Worm (Caenorhabditis elegans): Measurements from ENCODE around the gene sri-19.

Gene sri-19

DNA sequence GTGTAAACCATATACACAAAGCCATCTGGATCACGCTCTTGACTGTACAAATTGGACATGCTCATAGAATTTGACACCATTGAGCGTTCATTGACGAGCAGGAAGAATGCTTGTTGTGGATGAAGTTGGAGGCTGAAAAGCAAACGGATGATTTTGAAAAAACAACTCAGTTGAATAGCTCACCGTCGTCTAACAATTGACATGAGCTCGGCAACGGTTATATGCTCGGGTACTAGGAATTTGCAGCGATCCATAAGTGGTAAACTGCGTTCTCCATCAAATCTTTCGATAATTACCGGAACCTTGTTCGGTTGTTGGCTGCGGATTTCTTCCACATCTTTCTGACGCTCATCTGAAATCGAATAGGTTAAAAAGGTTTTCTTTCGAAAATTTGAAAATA lies 23.4 kb upstream of the sri-19 start:
- TF ChIP-seq lir-3 (tag; optimal IDR thresholded peaks at IDR 0.05; ENCODE audit: poor library complexity) (no peak), nhr-19 (GFP tag; conservative IDR thresholded peaks at IDR 0.05) (no peak), nhr-76 (tag; optimal IDR thresholded peaks at IDR 0.05) (no peak), nhr-28 (tag; optimal IDR thresholded peaks at IDR 0.05) (no peak), lin-35 (GFP tag; optimal IDR thresholded peaks at IDR 0.05) (no peak), fkh-10 (GFP tag; optimal IDR thresholded peaks at IDR 0.05) (no peak), egl-27 (tag; optimal IDR thresholded peaks at IDR 0.05) (no peak), dpl-1 (GFP tag; optimal IDR thresholded peaks at IDR 0.05) (no peak), tlp-1 (tag; optimal IDR thresholded peaks at IDR 0.05) (no peak), unc-30 (tag; optimal IDR thresholded peaks at IDR 0.05) (no peak)

DNA sequence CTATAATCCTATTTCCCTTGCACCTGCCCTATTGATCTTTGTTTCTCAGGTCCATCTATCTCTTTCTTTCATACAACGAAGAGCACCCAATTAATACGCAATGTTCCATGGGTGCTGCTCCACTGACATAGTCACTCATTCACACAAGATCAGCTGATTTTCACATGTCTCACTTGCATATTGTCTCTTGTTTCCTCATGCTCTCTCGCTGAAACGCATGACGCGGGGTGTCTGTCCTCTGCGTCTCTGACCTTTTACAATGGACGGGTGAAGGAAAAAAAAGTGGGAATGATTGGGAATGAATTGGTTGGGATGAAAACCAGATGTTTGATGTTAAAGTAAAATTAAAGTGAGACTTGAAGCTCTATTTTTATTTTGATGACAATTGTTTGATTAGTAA lies 22.8 kb upstream of the sri-19 start:
- TF ChIP-seq ceh-90 (tag; optimal IDR thresholded peaks at IDR 0.05) (no peak), fkh-10 (GFP tag; optimal IDR thresholded peaks at IDR 0.05) (peak; percentile 57), ceh-88 (GFP tag; IDR thresholded peaks at IDR 0.05) (peak; percentile 69), elt-2 (tag; optimal IDR thresholded peaks at IDR 0.05) (peak; percentile 50), lin-13 (GFP tag; optimal IDR thresholded peaks at IDR 0.05) (peak; percentile 91), xbp-1 (tag; optimal IDR thresholded peaks at IDR 0.05) (peak; percentile 91), lin-35 (GFP tag; optimal IDR thresholded peaks at IDR 0.05) (peak; percentile 79 to 86), pag-3 (tag; optimal IDR thresholded peaks at IDR 0.05; ENCODE audit: borderline replicate concordance, insufficient read depth) (no peak), unc-130 (tag; optimal IDR thresholded peaks at IDR 0.05) (peak; percentile 65), aly-2 (tag; optimal IDR thresholded peaks at IDR 0.05) (peak; percentile 67), unc-62 (GFP tag; optimal IDR thresholded peaks at IDR 0.05) (no peak), lin-15B (tag; optimal IDR thresholded peaks at IDR 0.05) (no peak), fkh-4 (tag; optimal IDR thresholded peaks at IDR 0.05; ENCODE audit: borderline replicate concordance) (peak; percentile 88), ama-1 (optimal IDR thresholded peaks at IDR 0.05) (peak; percentile 93), mab-9 (GFP tag; IDR thresholded peaks at IDR 0.05) (no peak), egl-13 (tag; optimal IDR thresholded peaks at IDR 0.05) (peak; percentile 83), sox-4 (tag; optimal IDR thresholded peaks at IDR 0.05) (peak; percentile 78), zip-4 (GFP tag; optimal IDR thresholded peaks at IDR 0.05) (peak; percentile 51), lin-39 (tag; optimal IDR thresholded peaks at IDR 0.05) (peak; percentile 88), irx-1 (tag; optimal IDR thresholded peaks at IDR 0.05) (peak; percentile 76), unc-86 (tag; optimal IDR thresholded peaks at IDR 0.05) (peak; percentile 96), swsn-7 (tag; optimal IDR thresholded peaks at IDR 0.05) (peak; percentile 93), ceh-8 (GFP tag; optimal IDR thresholded peaks at IDR 0.05) (peak; percentile 87), efl-1 (optimal IDR thresholded peaks at IDR 0.05) (peak; percentile 79 to 82), efl-1 (GFP tag; optimal IDR thresholded peaks at IDR 0.05 in 1 of 2) (peak; percentile 61 to 94), mef-2 (tag; optimal IDR thresholded peaks at IDR 0.05) (peak; percentile 85), nhr-19 (GFP tag; conservative IDR thresholded peaks at IDR 0.05) (peak; percentile 92), C34B4.2 (tag; optimal IDR thresholded peaks at IDR 0.05) (no peak), Y116A8C.19 (tag; optimal IDR thresholded peaks at IDR 0.05; ENCODE audit: borderline replicate concordance) (no peak), blmp-1 (tag; optimal IDR thresholded peaks at IDR 0.05) (peak; percentile 77), nhr-76 (tag; optimal IDR thresholded peaks at IDR 0.05) (no peak), fos-1 (tag; optimal IDR thresholded peaks at IDR 0.05) (peak; percentile 77), ceh-82 (tag; optimal IDR thresholded peaks at IDR 0.05) (peak; percentile 47 to 84 (median 66)), vab-15 (tag; optimal IDR thresholded peaks at IDR 0.05) (peak; percentile 80), sup-37 (GFP tag; optimal IDR thresholded peaks at IDR 0.05) (no peak), nhr-85 (tag) (peak; percentile 93), nhr-237 (tag; optimal IDR thresholded peaks at IDR 0.05) (peak; percentile 57), nhr-84 (tag; optimal IDR thresholded peaks at IDR 0.05) (no peak), C04F5.9 (tag; optimal IDR thresholded peaks at IDR 0.05) (peak; percentile 60), snu-23 (GFP tag; optimal IDR thresholded peaks at IDR 0.05) (peak; percentile 96), elt-3 (tag; optimal IDR thresholded peaks at IDR 0.05) (peak in 2 of 6 experiments; percentile 39 to 69), dsc-1 (tag; optimal IDR thresholded peaks at IDR 0.05) (peak; percentile 99), unc-98 (GFP tag; IDR thresholded peaks at IDR 0.05) (peak; percentile 51), grh-1 (GFP tag; IDR thresholded peaks at IDR 0.05) (peak; percentile 51), ceh-63 (GFP tag; optimal IDR thresholded peaks at IDR 0.05) (no peak)

Measured in whole organism, L1 larva.